Worm (Caenorhabditis elegans) whole organism, L1 larva: ENCODE results near the gene F14E5.2.
"Not testable (repeated sequence)": the region's sequence is repeated elsewhere in the genome, so short reads cannot be mapped to it uniquely, and the experiment has no call there.

Experiments used
- F16B12.6 ChIP-seq: fragments of 150-350 bp; optimal IDR thresholded peaks from 2 replicates; lab custom pipeline; 2014; ENCODE audit warnings: missing biosample characterization, missing genetic modification characterization
- aha-1 ChIP-seq: fragments of 150-350 bp; optimal IDR thresholded peaks from 2 replicates; lab custom pipeline; 2014; ENCODE audit warnings: missing biosample characterization, missing genetic modification characterization
- blmp-1 ChIP-seq: fragments of 150-350 bp; optimal IDR thresholded peaks from 2 replicates; lab custom pipeline; 2014; ENCODE audit warnings: missing biosample characterization, missing genetic modification characterization
- ceh-8 ChIP-seq: fragments of 200-800 bp; sonication (Bioruptor generic); optimal IDR thresholded peaks from 2 replicates; lab custom pipeline; 2018; ENCODE audit warnings: mild to moderate bottlenecking, missing genetic modification characterization, moderate library complexity, missing compliant biosample characterization
- ceh-88 ChIP-seq: fragments of 200-800 bp; sonication (Bioruptor generic); IDR thresholded peaks from 2 replicates; pipeline ENCODE4 v1.3.6; 2022; ENCODE audit warnings: missing genetic modification characterization, missing compliant biosample characterization
- dpl-1 ChIP-seq, 3 experiments: fragments of 150-350 bp in 2 of 3; sonication (generic microtip) in 1 of 3; optimal IDR thresholded peaks; 2 replicates each; lab custom pipeline; 2014 to 2017; ENCODE audit warnings: missing biosample characterization in 3 of 3, missing genetic modification characterization in 3 of 3, missing genetic modification reagents in 3 of 3
- dsc-1 ChIP-seq: sonication (generic microtip); optimal IDR thresholded peaks from 2 replicates; lab custom pipeline; 2016; ENCODE audit warnings: mild to moderate bottlenecking, missing genetic modification characterization, missing compliant biosample characterization
- efl-1 ChIP-seq, 4 experiments: fragments of 150-350 bp; optimal IDR thresholded peaks in 3 of 4; peaks in 1 of 4; 1 replicate in 1 of 4; 2 replicates in 3 of 4; lab custom pipeline; 2014; ENCODE audit warnings: missing biosample characterization in 2 of 4, missing genetic modification characterization in 2 of 4, missing genetic modification reagents in 2 of 4
- egl-27 ChIP-seq, 2 experiments: fragments of 150-350 bp in 1 of 2; sonication (generic microtip); optimal IDR thresholded peaks; 3 replicates each; lab custom pipeline; 2017 to 2018; ENCODE audit warnings: missing biosample characterization in 2 of 2, missing genetic modification characterization in 2 of 2, missing genetic modification reagents in 2 of 2
- elt-2 ChIP-seq: sonication (generic microtip); optimal IDR thresholded peaks from 2 replicates; lab custom pipeline; 2016; ENCODE audit warnings: missing genetic modification characterization, mild to moderate bottlenecking, inconsistent platforms, missing compliant biosample characterization, missing genetic modification reagents
- ets-5 ChIP-seq: fragments of 200-800 bp; sonication (Bioruptor generic); IDR thresholded peaks from 2 replicates; pipeline ENCODE4 v1.3.6; 2022; ENCODE audit warnings: missing genetic modification characterization, missing compliant biosample characterization
- lin-13 ChIP-seq: fragments of 150-350 bp; optimal IDR thresholded peaks from 2 replicates; lab custom pipeline; 2014; ENCODE audit warnings: missing biosample characterization, missing genetic modification reagents, missing genetic modification characterization
- lin-14 ChIP-seq: fragments of 200-800 bp; sonication (Bioruptor generic); optimal IDR thresholded peaks from 2 replicates; lab custom pipeline; 2018; ENCODE audit warnings: mild to moderate bottlenecking, missing genetic modification characterization, moderate library complexity, missing compliant biosample characterization
- lin-35 ChIP-seq, 2 experiments: fragments of 150-350 bp; optimal IDR thresholded peaks; 2 replicates each; lab custom pipeline; 2014; ENCODE audit warnings: missing biosample characterization in 2 of 2, missing genetic modification characterization in 2 of 2, missing genetic modification reagents in 2 of 2
- lin-39 ChIP-seq: fragments of 150-350 bp; optimal IDR thresholded peaks from 2 replicates; lab custom pipeline; 2014; ENCODE audit warnings: missing biosample characterization, missing genetic modification reagents, missing genetic modification characterization
- lsy-2 ChIP-seq, 2 experiments: fragments of 150-350 bp; optimal IDR thresholded peaks; 2 replicates each; lab custom pipeline; 2014; ENCODE audit warnings: missing biosample characterization in 2 of 2, missing genetic modification characterization in 2 of 2
- mdl-1 ChIP-seq, 2 experiments: fragments of 150-350 bp; optimal IDR thresholded peaks; 2 replicates each; lab custom pipeline; 2014 to 2017; ENCODE audit warnings: missing biosample characterization in 2 of 2, missing genetic modification characterization in 2 of 2, inconsistent platforms in 1 of 2
- mef-2 ChIP-seq: fragments of 150-350 bp; optimal IDR thresholded peaks from 2 replicates; lab custom pipeline; 2014; ENCODE audit warnings: missing biosample characterization, missing genetic modification characterization
- mep-1 ChIP-seq: fragments of 150-350 bp; optimal IDR thresholded peaks from 2 replicates; lab custom pipeline; 2014; ENCODE audit warnings: missing biosample characterization, missing genetic modification characterization
- nhr-20 ChIP-seq: sonication (generic microtip); optimal IDR thresholded peaks from 2 replicates; lab custom pipeline; 2016; ENCODE audit warnings: mild to moderate bottlenecking, missing genetic modification characterization, missing compliant biosample characterization
- nhr-28 ChIP-seq: fragments of 150-350 bp; optimal IDR thresholded peaks from 2 replicates; lab custom pipeline; 2014; ENCODE audit warnings: missing biosample characterization, missing genetic modification characterization
- nhr-47 ChIP-seq: sonication (generic microtip); optimal IDR thresholded peaks from 2 replicates; lab custom pipeline; 2016; ENCODE audit warnings: mild to moderate bottlenecking, missing genetic modification characterization, moderate library complexity, missing compliant biosample characterization
- nhr-76 ChIP-seq: sonication (generic microtip); optimal IDR thresholded peaks from 2 replicates; lab custom pipeline; 2017; ENCODE audit warnings: missing biosample characterization, missing genetic modification characterization
- nhr-85 ChIP-seq: sonication (generic microtip); peaks from one replicate; lab custom pipeline; 2016; ENCODE audit warnings: missing genetic modification characterization, inconsistent platforms, missing compliant biosample characterization
- pag-3 ChIP-seq: sonication (generic microtip); optimal IDR thresholded peaks from 2 replicates; lab custom pipeline; 2017; ENCODE audit warnings: missing genetic modification characterization, mild to moderate bottlenecking, missing compliant biosample characterization, antibody characterized with exemption, borderline replicate concordance; ENCODE audit not compliant: insufficient read depth
- snpc-4 ChIP-seq: fragments of 150-350 bp; optimal IDR thresholded peaks from 2 replicates; lab custom pipeline; 2014; ENCODE audit warnings: missing biosample characterization, missing genetic modification characterization
- snu-23 ChIP-seq: sonication (generic microtip); optimal IDR thresholded peaks from 2 replicates; lab custom pipeline; 2016; ENCODE audit warnings: missing genetic modification characterization, missing compliant biosample characterization
- sup-37 ChIP-seq: fragments of 200-800 bp; sonication (Bioruptor generic); optimal IDR thresholded peaks from 2 replicates; lab custom pipeline; 2018; ENCODE audit warnings: mild to moderate bottlenecking, missing genetic modification characterization, missing compliant biosample characterization
- tlp-1 ChIP-seq: fragments of 150-350 bp; optimal IDR thresholded peaks from 2 replicates; lab custom pipeline; 2014; ENCODE audit warnings: missing biosample characterization, missing genetic modification characterization
- unc-30 ChIP-seq: sonication (generic microtip); optimal IDR thresholded peaks from 2 replicates; lab custom pipeline; 2017; ENCODE audit warnings: missing biosample characterization, missing genetic modification characterization
- unc-86 ChIP-seq: sonication (generic microtip); optimal IDR thresholded peaks from 2 replicates; lab custom pipeline; 2016; ENCODE audit warnings: missing genetic modification characterization, missing compliant biosample characterization
- xbp-1 ChIP-seq: sonication (generic microtip); optimal IDR thresholded peaks from 2 replicates; lab custom pipeline; 2016; ENCODE audit warnings: missing genetic modification characterization, missing compliant biosample characterization
- zag-1 ChIP-seq: fragments of 150-350 bp; optimal IDR thresholded peaks from 2 replicates; lab custom pipeline; 2014; ENCODE audit warnings: missing biosample characterization, missing genetic modification characterization
- ztf-11 ChIP-seq, 2 experiments: sonication (generic microtip); optimal IDR thresholded peaks; 2 replicates each; lab custom pipeline; 2016 to 2017; ENCODE audit warnings: missing genetic modification characterization in 2 of 2, missing biosample characterization in 1 of 2, missing compliant biosample characterization in 1 of 2

The F14E5.2 gene

DNA sequence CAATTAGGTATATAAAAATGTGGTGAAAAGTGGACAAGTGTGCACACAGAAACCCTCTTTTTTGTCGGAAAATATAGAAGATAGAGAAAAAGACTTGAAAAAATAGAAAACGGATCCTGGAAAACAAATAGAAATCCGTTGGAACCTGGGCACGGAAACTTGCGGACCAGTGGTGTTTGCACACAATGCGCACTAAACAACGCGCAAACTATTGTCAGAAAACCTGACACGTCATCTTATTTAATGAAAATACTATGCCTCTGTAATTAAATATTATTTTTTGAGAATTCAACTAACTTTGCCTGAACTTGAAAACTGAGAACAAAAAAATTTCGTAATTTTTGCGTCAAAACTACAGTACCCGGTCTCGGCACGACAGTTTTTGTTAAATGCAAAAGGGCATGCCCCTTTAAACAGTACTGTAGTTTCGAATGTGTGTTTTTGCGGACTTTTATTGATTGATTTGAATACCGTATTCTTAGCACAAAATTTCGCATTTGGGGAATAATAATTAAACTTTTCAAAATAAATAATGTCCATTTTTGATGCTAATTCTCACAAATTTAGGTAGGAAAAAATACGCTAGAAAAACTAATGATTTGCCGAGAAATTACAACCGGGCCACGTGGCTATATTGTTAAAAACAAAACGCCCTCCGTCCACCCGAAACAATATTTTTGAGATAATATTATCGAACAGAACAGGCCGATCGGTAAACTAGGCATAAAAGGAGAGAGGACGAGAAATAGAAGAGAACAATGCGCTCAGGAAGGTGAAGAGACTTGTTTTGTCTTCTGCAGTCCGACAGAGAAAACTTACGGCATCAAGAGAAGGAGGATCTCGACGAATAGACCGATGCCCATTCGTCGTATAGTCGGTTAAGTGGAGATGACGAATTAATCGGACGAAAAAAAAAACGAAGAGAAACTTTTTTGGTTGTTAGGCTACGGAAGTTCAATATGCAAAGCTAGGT, 575 bp upstream of the F14E5.2 start:
- TF ChIP-seq snu-23 (GFP tag; lab: Kevin White, UChicago) (peak; percentile 36), lin-13 (GFP tag; lab: Kevin White, UChicago) (no peak), blmp-1 (tag; lab: Kevin White, UChicago) (peak; percentile 79), lsy-2 (tag; optimal IDR thresholded peaks at IDR 0.05; lab: Kevin White, UChicago) (peak in 1 of 2 experiments; percentile 41), mef-2 (no peak), mep-1 (peak; percentile 68), xbp-1 (tag; lab: Kevin White, UChicago) (peak; percentile 38), egl-27 (tag; optimal IDR thresholded peaks at IDR 0.05; lab: Kevin White, UChicago) (no peak), sup-37 (no peak), unc-86 (tag; lab: Kevin White, UChicago) (no peak), mdl-1 (tag; optimal IDR thresholded peaks at IDR 0.05; lab: Kevin White, UChicago) (no peak), dsc-1 (tag; lab: Kevin White, UChicago) (no peak), lin-14 (GFP tag; lab: Kevin White, UChicago) (peak; percentile 47), efl-1 (optimal IDR thresholded peaks at IDR 0.05; lab: Kevin White, UChicago) (peak; percentile 12 to 40), efl-1 (GFP tag; optimal IDR thresholded peaks at IDR 0.05 in 1 of 2; lab: Kevin White, UChicago) (peak in 1 of 2 experiments; percentile 26), ztf-11 (tag; optimal IDR thresholded peaks at IDR 0.05; lab: Kevin White, UChicago) (no peak), lin-35 (GFP tag; optimal IDR thresholded peaks at IDR 0.05; lab: Kevin White, UChicago) (peak; percentile 23 to 35), pag-3 (tag; lab: Kevin White, UChicago) (no peak), F16B12.6 (tag; lab: Kevin White, UChicago) (peak; percentile 84), dpl-1 (GFP tag; optimal IDR thresholded peaks at IDR 0.05; lab: Kevin White, UChicago) (peak in 2 of 3 experiments; percentile 20 to 42), aha-1 (no peak), unc-30 (tag; lab: Kevin White, UChicago) (no peak), nhr-85 (peak; percentile 59), nhr-76 (no peak)

DNA sequence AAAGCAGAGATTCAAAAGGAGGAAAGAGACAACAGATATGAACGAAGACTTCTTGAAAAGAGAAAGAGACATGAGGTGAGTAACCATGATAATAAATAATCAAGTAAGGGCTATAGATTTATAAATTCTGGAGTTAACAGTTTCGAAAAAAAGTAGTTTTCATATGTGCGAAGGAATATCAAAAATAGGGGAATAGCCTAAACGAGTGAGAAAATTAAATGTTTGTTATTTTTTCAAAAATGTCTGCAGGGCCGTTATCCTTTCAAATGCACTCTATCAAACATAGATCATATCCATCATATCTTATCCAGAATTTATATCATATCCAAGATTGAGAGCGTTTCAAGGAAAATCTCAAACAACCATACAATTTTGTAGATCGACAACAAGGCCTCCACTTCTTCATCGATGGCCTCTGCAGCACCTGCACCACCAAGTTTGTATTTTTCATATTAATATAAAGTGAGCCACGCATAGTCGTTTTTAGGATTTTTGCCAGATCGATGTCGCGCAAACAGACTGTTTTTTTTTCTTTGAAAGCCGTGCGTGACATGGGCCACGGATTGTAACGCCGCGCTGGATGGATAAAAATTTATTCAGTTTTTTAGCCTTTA, 7.8 kb downstream of the F14E5.2 start:
- TF ChIP-seq nhr-47 (tag; lab: Kevin White, UChicago) (no peak), lsy-2 (tag; optimal IDR thresholded peaks at IDR 0.05; lab: Kevin White, UChicago) (peak in 1 of 2 experiments; percentile 48), tlp-1 (tag; lab: Kevin White, UChicago) (peak; percentile 90)

DNA sequence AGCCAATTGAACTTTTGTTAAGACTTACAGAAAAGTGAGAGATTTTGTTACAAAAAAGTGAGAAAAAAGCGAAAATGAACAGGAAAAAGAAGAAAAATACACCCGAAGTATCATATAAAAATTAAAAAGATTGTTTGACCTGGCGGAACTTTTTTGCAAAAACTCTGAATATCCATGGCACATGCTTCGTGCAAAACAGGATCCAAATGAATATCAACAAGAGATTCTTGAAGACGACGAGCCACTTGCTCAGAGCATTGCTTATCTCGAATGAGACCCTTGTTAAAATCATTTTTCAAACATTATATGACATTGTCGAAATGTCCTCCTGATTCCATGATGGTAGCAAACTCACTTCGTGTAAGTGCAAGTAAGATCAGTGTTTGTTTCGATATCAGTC, 8.9 kb downstream of the F14E5.2 start, which contains the start of gene F14E5.8:
F14E5.8 (plus strand) TSS at position 301 of the 400 bp plus-strand sequence.
- not testable (repeated sequence) for TF ChIP-seq aha-1, ceh-8, sup-37

DNA sequence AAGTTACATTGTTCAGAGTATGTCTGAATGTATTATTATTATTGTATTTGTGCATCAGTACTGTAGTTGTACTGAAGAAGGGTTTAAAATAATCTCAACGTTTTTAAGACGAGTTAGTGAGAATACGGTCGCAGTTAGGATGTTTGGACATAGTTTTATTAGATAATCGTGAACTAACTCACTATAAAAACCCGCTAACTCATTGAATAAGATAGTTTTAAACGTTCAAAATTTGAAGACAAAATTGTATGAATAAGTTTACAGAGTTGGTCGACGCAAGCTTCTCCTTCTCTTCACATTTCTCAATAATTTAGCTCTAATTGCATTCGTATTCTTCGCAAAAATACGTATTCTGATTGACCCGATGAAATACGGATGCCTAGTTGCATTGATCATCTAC, 9.6 kb downstream of the F14E5.2 start:
- TF ChIP-seq nhr-20 (tag; lab: Kevin White, UChicago) (no peak), tlp-1 (tag; lab: Kevin White, UChicago) (peak; percentile 82), unc-30 (tag; lab: Kevin White, UChicago) (no peak), lsy-2 (tag; optimal IDR thresholded peaks at IDR 0.05; lab: Kevin White, UChicago) (peak in 1 of 2 experiments; percentile 41), ets-5 (GFP tag; lab: Robert Waterston, UW) (no peak)
- TF ChIP-seq, all 84 proteins: peak for 2

DNA sequence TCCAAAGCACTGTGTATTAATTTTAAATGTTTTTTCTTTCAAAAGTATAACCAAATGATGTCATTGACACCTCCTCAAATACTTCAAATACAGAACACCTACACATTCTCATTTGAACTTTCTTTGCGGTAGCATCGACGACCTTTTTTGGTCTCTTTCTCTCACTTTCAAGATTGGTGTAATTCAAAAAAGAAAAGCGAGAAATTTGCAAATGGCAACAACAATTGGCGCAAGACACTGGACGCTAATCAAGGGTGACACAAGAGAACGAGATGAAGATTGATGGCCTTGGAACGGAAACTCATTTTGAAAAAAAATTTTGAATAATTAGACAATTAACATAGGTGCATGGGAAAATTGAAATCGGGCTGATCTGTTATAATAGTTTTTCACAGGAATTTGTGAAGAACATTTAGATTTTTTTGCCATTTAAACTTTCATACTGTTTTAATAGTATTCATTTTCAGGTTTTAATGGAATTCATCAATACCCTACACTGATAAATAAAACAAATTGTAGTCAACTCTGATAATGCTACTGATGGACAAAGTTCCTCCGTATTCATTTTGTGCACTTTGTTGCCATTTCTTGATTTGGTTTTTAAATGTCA, 11.5 kb downstream of the F14E5.2 start, which contains the start of gene fdgt-2:
fdgt-2 (plus strand) TSS at position 560 of the 610 bp plus-strand sequence.
- TF ChIP-seq aha-1 (no peak), zag-1 (tag; lab: Kevin White, UChicago) (no peak), efl-1 (optimal IDR thresholded peaks at IDR 0.05; lab: Kevin White, UChicago) (no peak), efl-1 (GFP tag; optimal IDR thresholded peaks at IDR 0.05 in 1 of 2; lab: Kevin White, UChicago) (peak in 1 of 2 experiments; percentile 6), nhr-85 (peak; percentile 65), snpc-4 (tag; lab: Kevin White, UChicago) (no peak), nhr-28 (tag; lab: Kevin White, UChicago) (no peak), lin-39 (no peak), nhr-76 (no peak), lin-14 (GFP tag; lab: Kevin White, UChicago) (no peak), nhr-20 (tag; lab: Kevin White, UChicago) (no peak), elt-2 (tag; lab: Kevin White, UChicago) (peak; percentile 8), blmp-1 (tag; lab: Kevin White, UChicago) (peak; percentile 18), ceh-88 (no peak)
